Fruit fly (Drosophila melanogaster): ENCODE measurements around the gene CG5199.

Gene CG5199

dm6 chr3L:20474789-20475208 lies 22.1 kb upstream of the CG5199 start (continued):
- TF ChIP-seq chm (GFP tag; IDR thresholded peaks at IDR 0.05) (no peak), dpn (GFP tag; optimal IDR thresholded peaks at IDR 0.05) (peak; percentile 89 to 94), sr (GFP tag; IDR thresholded peaks at IDR 0.05) (no peak), CG4707 (GFP tag; optimal IDR thresholded peaks at IDR 0.05) (peak; percentile 56), CG12236 (GFP tag; optimal IDR thresholded peaks at IDR 0.05) (peak; percentile 68), CG30020 (tag; optimal IDR thresholded peaks at IDR 0.05) (peak; percentile 63), CG6654 (GFP tag; optimal IDR thresholded peaks at IDR 0.05) (peak; percentile 34), ash1 (GFP tag; optimal IDR thresholded peaks at IDR 0.05) (peak; percentile 57), CG13894 (tag; optimal IDR thresholded peaks at IDR 0.05) (peak; percentile 91), Neu2 (GFP tag; optimal IDR thresholded peaks at IDR 0.05; ENCODE audit: borderline replicate concordance) (no peak), CG1602 (GFP tag; optimal IDR thresholded peaks at IDR 0.05) (peak; percentile 91), en (GFP tag; optimal IDR thresholded peaks at IDR 0.05) (peak; percentile 55), Fer2 (tag; optimal IDR thresholded peaks at IDR 0.05) (peak; percentile 77), pnt (GFP tag; optimal IDR thresholded peaks at IDR 0.05) (peak; percentile 79), stc (GFP tag; IDR thresholded peaks at IDR 0.05) (no peak), CG3995 (GFP tag; optimal IDR thresholded peaks at IDR 0.05) (peak; percentile 37), gcm (GFP tag; optimal IDR thresholded peaks at IDR 0.05) (peak; percentile 14), abd-A (tag; optimal IDR thresholded peaks at IDR 0.05) (peak; percentile 94), CG6765 (GFP tag; optimal IDR thresholded peaks at IDR 0.05) (peak; percentile 85), CG42726 (GFP tag; IDR thresholded peaks at IDR 0.05; ENCODE audit: partially characterized antibody) (no peak), PHDP (tag; optimal IDR thresholded peaks at IDR 0.05) (peak; percentile 91), otp (GFP tag; IDR thresholded peaks at IDR 0.05) (no peak), slbo (GFP tag; IDR thresholded peaks at IDR 0.05) (no peak), Scr (GFP tag; IDR thresholded peaks at IDR 0.05; ENCODE audit: partially characterized antibody) (no peak), vnd (GFP tag; IDR thresholded peaks at IDR 0.05; ENCODE audit: partially characterized antibody) (no peak), Stat92E (GFP tag; optimal IDR thresholded peaks at IDR 0.05) (no peak), Ets65A (GFP tag) (peak; percentile 98), CG1792 (GFP tag; optimal IDR thresholded peaks at IDR 0.05) (peak; percentile 75), CG10431 (GFP tag; optimal IDR thresholded peaks at IDR 0.05) (peak; percentile 33), Fer3 (tag; optimal IDR thresholded peaks at IDR 0.05) (peak; percentile 91), CG18262 (tag; optimal IDR thresholded peaks at IDR 0.05) (peak; percentile 82), CG16779 (GFP tag; IDR thresholded peaks at IDR 0.05) (no peak), amos (GFP tag; IDR thresholded peaks at IDR 0.05; ENCODE audit: partially characterized antibody) (no peak), Sin3A (optimal IDR thresholded peaks at IDR 0.05) (peak; percentile 35), CG13287 (GFP tag; IDR thresholded peaks at IDR 0.05; ENCODE audit: partially characterized antibody) (no peak), Dad (GFP tag; optimal IDR thresholded peaks at IDR 0.05) (peak; percentile 78), Gsc (GFP tag; IDR thresholded peaks at IDR 0.05) (no peak), ato (GFP tag; IDR thresholded peaks at IDR 0.05; ENCODE audit: partially characterized antibody) (no peak), CG12299 (tag; optimal IDR thresholded peaks at IDR 0.05) (peak; percentile 75), CG30431 (GFP tag; optimal IDR thresholded peaks at IDR 0.05) (peak; percentile 71), CG32767 (GFP tag; IDR thresholded peaks at IDR 0.05) (no peak), kni (GFP tag; optimal IDR thresholded peaks at IDR 0.05) (peak; percentile 65), ase (GFP tag; IDR thresholded peaks at IDR 0.05) (no peak), Lim3 (GFP tag; IDR thresholded peaks at IDR 0.05) (no peak), klu (GFP tag; IDR thresholded peaks at IDR 0.05) (no peak), Nf-YB (GFP tag; optimal IDR thresholded peaks at IDR 0.05) (peak; percentile 63), CG11723 (GFP tag; optimal IDR thresholded peaks at IDR 0.05) (peak; percentile 72), E2f1 (GFP tag; IDR thresholded peaks at IDR 0.05) (no peak), ranshi (GFP tag; IDR thresholded peaks at IDR 0.05) (no peak), CG30403 (GFP tag; optimal IDR thresholded peaks at IDR 0.05) (peak; percentile 92), trem (tag; optimal IDR thresholded peaks at IDR 0.05) (peak; percentile 70)
